Worm (Caenorhabditis elegans): ENCODE results near the gene dnsn-1.

dnsn-1 gene

DNA sequence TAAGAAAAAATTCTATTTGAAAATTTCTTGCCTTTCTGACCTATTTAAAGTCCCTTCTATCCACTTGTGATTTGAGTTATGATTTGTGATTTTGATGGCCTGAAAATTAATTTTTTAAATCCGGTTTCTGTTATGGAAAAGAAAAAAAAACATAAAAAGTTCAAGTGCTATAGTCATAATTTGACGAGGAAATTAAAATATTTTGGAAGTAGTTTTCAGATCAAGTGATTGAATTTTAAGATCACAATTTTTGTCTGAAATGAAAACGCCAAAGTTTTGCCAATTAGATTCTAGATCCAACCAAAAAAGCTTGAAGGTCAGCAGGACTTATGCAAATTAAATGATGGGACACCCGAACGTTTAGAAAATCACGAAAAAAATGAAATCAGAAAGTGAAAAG, 43.3 kb downstream of the dnsn-1 start, which contains the start of gene ptr-3:
Gene ptr-3 (minus strand): TSS at position 101 of the 400 bp plus-strand sequence.
- TF ChIP-seq blmp-1 (tag; optimal IDR thresholded peaks at IDR 0.05) (no peak), zip-8 (tag; optimal IDR thresholded peaks at IDR 0.05) (no peak), cnd-1 (tag; optimal IDR thresholded peaks at IDR 0.05) (no peak), sem-2 (GFP tag; optimal IDR thresholded peaks at IDR 0.05) (no peak), tbx-8 (GFP tag; optimal IDR thresholded peaks at IDR 0.05) (no peak), bed-3 (GFP tag; optimal IDR thresholded peaks at IDR 0.05) (no peak), flh-1 (GFP tag; optimal IDR thresholded peaks at IDR 0.05) (no peak), snpc-4 (tag; optimal IDR thresholded peaks at IDR 0.05) (no peak), mep-1 (tag; optimal IDR thresholded peaks at IDR 0.05) (no peak), ceh-83 (GFP tag; optimal IDR thresholded peaks at IDR 0.05) (no peak), mab-5 (tag; optimal IDR thresholded peaks at IDR 0.05) (no peak), drap-1 (GFP tag; optimal IDR thresholded peaks at IDR 0.05) (no peak), unc-120 (tag; optimal IDR thresholded peaks at IDR 0.05; ENCODE audit: poor library complexity, severe bottlenecking) (no peak), ztf-11 (tag; optimal IDR thresholded peaks at IDR 0.05) (no peak), lin-32 (GFP tag; optimal IDR thresholded peaks at IDR 0.05) (no peak), M03D4.4 (tag; optimal IDR thresholded peaks at IDR 0.05) (no peak), nhr-76 (tag; optimal IDR thresholded peaks at IDR 0.05) (no peak)

DNA sequence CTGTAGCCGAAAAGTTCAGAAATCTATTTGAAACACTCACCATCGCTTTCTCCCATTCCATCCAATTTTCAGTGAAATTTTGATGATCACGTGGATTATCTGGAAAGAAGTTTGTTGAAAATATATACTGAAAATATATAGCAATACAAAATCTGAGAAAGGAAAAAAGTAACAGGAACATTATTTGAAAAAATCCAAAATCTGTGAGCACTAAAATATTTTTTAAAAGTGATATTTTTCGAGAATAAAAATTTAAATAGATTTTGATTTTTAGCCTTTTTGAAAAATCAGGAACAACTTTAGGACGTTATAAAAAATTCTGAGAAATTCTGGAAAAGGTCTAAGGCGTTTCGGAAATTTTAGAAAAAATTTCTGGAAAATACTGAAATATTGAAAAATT, 53.8 kb downstream of the dnsn-1 start, which contains the start of gene dmsr-4:
Gene dmsr-4 (minus strand): TSS at position 101 of the 400 bp plus-strand sequence.
- TF ChIP-seq nhr-237 (tag; optimal IDR thresholded peaks at IDR 0.05) (no peak), unc-39 (tag; optimal IDR thresholded peaks at IDR 0.05) (no peak), ztf-11 (tag; optimal IDR thresholded peaks at IDR 0.05) (no peak)

Data from whole organism, mixed stage, embryonic.